Fruit fly (Drosophila melanogaster) whole organism, embryonic: Measurements from ENCODE around the gene Grip75.

Experiments used
- Awh ChIP-seq: fragments of 200-800 bp; sonication (Bioruptor generic); IDR thresholded peaks from 2 replicates; pipeline ENCODE4, ENCODE4 v1.3.6; 2022; ENCODE audit warnings: missing biosample characterization, missing genetic modification characterization
- BEAF-32 ChIP-seq: fragments of 200-800 bp; sonication (Bioruptor generic); optimal IDR thresholded peaks from 3 replicates; lab custom pipeline; 2017; ENCODE audit warnings: missing biosample characterization, missing genetic modification characterization, mild to moderate bottlenecking, moderate library complexity, missing genetic modification reagents
- Bdp1 ChIP-seq: fragments of 200-800 bp; sonication (Bioruptor generic); optimal IDR thresholded peaks from 3 replicates; lab custom pipeline; 2016; ENCODE audit warnings: missing biosample characterization, missing genetic modification characterization
- CG1024 ChIP-seq: fragments of 200-800 bp; sonication (Bioruptor generic); IDR thresholded peaks from 2 replicates; pipeline ENCODE4 v1.3.6; 2022; ENCODE audit warnings: missing biosample characterization, missing genetic modification characterization
- CG10959 ChIP-seq: fragments of 200-800 bp; sonication (Bioruptor generic); IDR thresholded peaks from 2 replicates; pipeline ENCODE4 v1.3.6; 2022; ENCODE audit warnings: missing biosample characterization, missing genetic modification characterization
- CG11398 ChIP-seq: fragments of 200-800 bp; sonication (Bioruptor generic); optimal IDR thresholded peaks from 2 replicates; lab custom pipeline; 2016; ENCODE audit warnings: missing biosample characterization, missing genetic modification characterization
- CG11696 ChIP-seq: fragments of 200-800 bp; sonication (Bioruptor generic); IDR thresholded peaks from 2 replicates; pipeline ENCODE4 v1.3.6; 2022; ENCODE audit warnings: missing biosample characterization, missing genetic modification characterization
- CG11723 ChIP-seq: fragments of 200-800 bp; sonication (Bioruptor generic); optimal IDR thresholded peaks from 2 replicates; lab custom pipeline; 2017; ENCODE audit warnings: missing biosample characterization, mild to moderate bottlenecking, missing genetic modification characterization
- CG12071 ChIP-seq: fragments of 200-800 bp; sonication (Bioruptor generic); optimal IDR thresholded peaks from 3 replicates; lab custom pipeline; 2018; ENCODE audit warnings: missing biosample characterization, mild to moderate bottlenecking, missing genetic modification characterization
- CG12942 ChIP-seq: fragments of 200-800 bp; sonication (Bioruptor generic); optimal IDR thresholded peaks from 3 replicates; lab custom pipeline; 2016; ENCODE audit warnings: missing biosample characterization, missing genetic modification characterization
- CG13624 ChIP-seq: fragments of 200-800 bp; sonication (Bioruptor generic); optimal IDR thresholded peaks from 2 replicates; lab custom pipeline; 2016; ENCODE audit warnings: missing biosample characterization, missing genetic modification characterization
- CG14050 ChIP-seq: fragments of 200-800 bp; sonication (Bioruptor generic); IDR thresholded peaks from 3 replicates; pipeline ENCODE4 v1.3.6; 2022; ENCODE audit warnings: missing biosample characterization, missing genetic modification characterization
- CG14710 ChIP-seq: fragments of 200-800 bp; sonication (Bioruptor generic); optimal IDR thresholded peaks from 3 replicates; lab custom pipeline; 2019; ENCODE audit warnings: missing biosample characterization, mild to moderate bottlenecking, missing genetic modification characterization, moderate library complexity
- CG14860 ChIP-seq: fragments of 200-800 bp; sonication (Bioruptor generic); IDR thresholded peaks from 3 replicates; pipeline ENCODE4 v1.3.6; 2022; ENCODE audit warnings: missing biosample characterization, missing genetic modification characterization; ENCODE audit not compliant: partially characterized antibody
- CG15479 ChIP-seq: fragments of 200-800 bp; sonication (Bioruptor generic); optimal IDR thresholded peaks from 3 replicates; lab custom pipeline; 2019; ENCODE audit warnings: missing biosample characterization, mild to moderate bottlenecking, missing genetic modification characterization, moderate library complexity
- CG15514 ChIP-seq: fragments of 200-800 bp; sonication (Bioruptor generic); optimal IDR thresholded peaks from 3 replicates; lab custom pipeline; 2017; ENCODE audit warnings: missing biosample characterization, missing genetic modification characterization, mild to moderate bottlenecking, moderate library complexity, missing genetic modification reagents
- CG2678 ChIP-seq: fragments of 200-800 bp; sonication (Bioruptor generic); optimal IDR thresholded peaks from 3 replicates; lab custom pipeline; 2019; ENCODE audit warnings: missing biosample characterization, mild to moderate bottlenecking, missing genetic modification characterization, moderate library complexity
- CG3163 ChIP-seq: fragments of 200-800 bp; sonication (Bioruptor generic); optimal IDR thresholded peaks from 3 replicates; lab custom pipeline; 2016; ENCODE audit warnings: missing biosample characterization, missing genetic modification characterization
- CG3995 ChIP-seq: fragments of 200-800 bp; sonication (Bioruptor generic); optimal IDR thresholded peaks from 3 replicates; lab custom pipeline; 2016; ENCODE audit warnings: missing biosample characterization, missing genetic modification characterization
- CG4404 ChIP-seq: fragments of 200-800 bp; sonication (Bioruptor generic); IDR thresholded peaks from 2 replicates; pipeline ENCODE4 v1.3.6; 2022; ENCODE audit warnings: missing biosample characterization, missing genetic modification characterization
- CG5245 ChIP-seq: fragments of 200-800 bp; sonication (Bioruptor generic); optimal IDR thresholded peaks from 3 replicates; lab custom pipeline; 2016; ENCODE audit warnings: missing biosample characterization, missing genetic modification characterization
- CG6175 ChIP-seq: fragments of 200-800 bp; sonication (Bioruptor generic); IDR thresholded peaks from 3 replicates; pipeline ENCODE4 v1.3.6; 2022; ENCODE audit warnings: missing biosample characterization, missing genetic modification characterization
- CG7372 ChIP-seq: fragments of 200-800 bp; sonication (Bioruptor generic); IDR thresholded peaks from 2 replicates; pipeline ENCODE4 v1.3.6; 2022; ENCODE audit warnings: missing biosample characterization, missing genetic modification characterization
- CG7556 ChIP-seq: fragments of 200-800 bp; sonication (Bioruptor generic); optimal IDR thresholded peaks from 2 replicates; lab custom pipeline; 2017; ENCODE audit warnings: missing biosample characterization, mild to moderate bottlenecking, missing genetic modification characterization
- CG8359 ChIP-seq: fragments of 200-800 bp; sonication (Bioruptor generic); optimal IDR thresholded peaks from 2 replicates; lab custom pipeline; 2017; ENCODE audit warnings: missing biosample characterization, mild to moderate bottlenecking, missing genetic modification characterization, borderline replicate concordance
- CG8388 ChIP-seq: fragments of 200-800 bp; sonication (Bioruptor generic); optimal IDR thresholded peaks from 2 replicates; lab custom pipeline; 2019; ENCODE audit warnings: missing biosample characterization, mild to moderate bottlenecking, missing genetic modification characterization, moderate library complexity
- CG8765 ChIP-seq: fragments of 200-800 bp; sonication (Bioruptor generic); IDR thresholded peaks from 2 replicates; pipeline ENCODE4 v1.3.6; 2022; ENCODE audit warnings: missing biosample characterization, missing genetic modification characterization
- CG9932 ChIP-seq: fragments of 200-800 bp; sonication (Bioruptor generic); IDR thresholded peaks from 2 replicates; pipeline ENCODE4 v1.3.6; 2022; ENCODE audit warnings: missing biosample characterization, missing genetic modification characterization
- Dbx ChIP-seq: fragments of 200-800 bp; sonication (Bioruptor generic); IDR thresholded peaks from 3 replicates; pipeline ENCODE4 v1.3.6; 2022; ENCODE audit warnings: missing biosample characterization, missing genetic modification characterization
- Drgx ChIP-seq: fragments of 200-800 bp; sonication (Bioruptor generic); IDR thresholded peaks from 2 replicates; pipeline ENCODE4 v1.3.6; 2022; ENCODE audit warnings: missing biosample characterization, missing genetic modification characterization
- HLH54F ChIP-seq: fragments of 200-800 bp; sonication (Bioruptor generic); optimal IDR thresholded peaks from 3 replicates; lab custom pipeline; 2016; ENCODE audit warnings: missing biosample characterization, missing genetic modification characterization
- MESR4 ChIP-seq: fragments of 200-800 bp; sonication (Bioruptor generic); optimal IDR thresholded peaks from 2 replicates; lab custom pipeline; 2018; ENCODE audit warnings: missing biosample characterization, mild to moderate bottlenecking, missing genetic modification characterization, moderate library complexity
- Max ChIP-seq: fragments of 200-800 bp; sonication (Bioruptor generic); optimal IDR thresholded peaks from 2 replicates; lab custom pipeline; 2016; ENCODE audit warnings: missing biosample characterization, mild to moderate bottlenecking, missing genetic modification characterization
- Med ChIP-seq: fragments of 200-800 bp; sonication (Bioruptor generic); peaks from one replicate; lab custom pipeline; 2016; ENCODE audit warnings: missing biosample characterization, missing genetic modification characterization, mild to moderate bottlenecking, inconsistent platforms, moderate library complexity
- Mrtf ChIP-seq: fragments of 200-800 bp; sonication (Bioruptor generic); IDR thresholded peaks from 3 replicates; pipeline ENCODE4 v1.3.6; 2022; ENCODE audit warnings: missing biosample characterization, missing genetic modification characterization
- Nf-YB ChIP-seq: fragments of 200-800 bp; sonication (Bioruptor generic); optimal IDR thresholded peaks from 3 replicates; lab custom pipeline; 2019; ENCODE audit warnings: missing biosample characterization, mild to moderate bottlenecking, missing genetic modification characterization, moderate library complexity
- Rfx ChIP-seq: fragments of 200-800 bp; sonication (Bioruptor generic); IDR thresholded peaks from 2 replicates; pipeline ENCODE4 v1.3.6; 2022; ENCODE audit warnings: missing biosample characterization, missing genetic modification characterization
- ac ChIP-seq: fragments of 200-800 bp; sonication (Bioruptor generic); optimal IDR thresholded peaks from 3 replicates; lab custom pipeline; 2017; ENCODE audit warnings: missing biosample characterization, mild to moderate bottlenecking, missing genetic modification characterization
- cato ChIP-seq: fragments of 200-800 bp; sonication (Bioruptor generic); optimal IDR thresholded peaks from 2 replicates; lab custom pipeline; 2016; ENCODE audit warnings: missing biosample characterization, missing genetic modification characterization, borderline replicate concordance
- dmrt11E ChIP-seq: fragments of 200-800 bp; sonication (Bioruptor generic); optimal IDR thresholded peaks from 3 replicates; lab custom pipeline; 2018; ENCODE audit warnings: missing biosample characterization, mild to moderate bottlenecking, missing genetic modification characterization, moderate library complexity
- dpn ChIP-seq, 2 experiments: fragments of 200-800 bp; sonication (Bioruptor generic); optimal IDR thresholded peaks; 3 replicates each; lab custom pipeline; 2016; ENCODE audit warnings: missing biosample characterization in 2 of 2, missing genetic modification characterization in 2 of 2
- fu2 ChIP-seq: fragments of 200-800 bp; sonication (Bioruptor generic); optimal IDR thresholded peaks from 2 replicates; lab custom pipeline; 2016; ENCODE audit warnings: missing biosample characterization, missing genetic modification characterization
- gce ChIP-seq: fragments of 200-800 bp; sonication (Bioruptor generic); IDR thresholded peaks from 3 replicates; pipeline ENCODE4 v1.3.6; 2022; ENCODE audit warnings: missing biosample characterization, missing genetic modification characterization
- inv ChIP-seq: fragments of 200-800 bp; sonication (Bioruptor generic); IDR thresholded peaks from 2 replicates; pipeline ENCODE4 v1.3.6; 2022; ENCODE audit warnings: missing biosample characterization, missing genetic modification characterization; ENCODE audit not compliant: partially characterized antibody
- lola ChIP-seq, 3 experiments: fragments of >200 bp in 2 of 3; fragments of 200-800 bp in 1 of 3; sonication (Bioruptor generic) in 1 of 3; optimal IDR thresholded peaks; 2 replicates each; lab custom pipeline; 2017 to 2019; ENCODE audit warnings: missing biosample characterization in 3 of 3, missing genetic modification characterization in 3 of 3, mild to moderate bottlenecking in 1 of 3, moderate library complexity in 1 of 3
- mam ChIP-seq: fragments of 200-800 bp; sonication (Bioruptor generic); optimal IDR thresholded peaks from 3 replicates; lab custom pipeline; 2016; ENCODE audit warnings: missing biosample characterization, missing genetic modification characterization
- pho ChIP-seq: fragments of 200-800 bp; sonication (Bioruptor generic); optimal IDR thresholded peaks from 2 replicates; lab custom pipeline; 2016; ENCODE audit warnings: missing biosample characterization, missing genetic modification characterization
- salm ChIP-seq: fragments of 200-800 bp; sonication (Bioruptor generic); optimal IDR thresholded peaks from 2 replicates; lab custom pipeline; 2018; ENCODE audit warnings: missing biosample characterization, mild to moderate bottlenecking, missing genetic modification characterization
- sqz ChIP-seq: fragments of 200-800 bp; sonication (Bioruptor generic); optimal IDR thresholded peaks from 3 replicates; lab custom pipeline; 2018; ENCODE audit warnings: missing biosample characterization, mild to moderate bottlenecking, missing genetic modification characterization
- vvl ChIP-seq: fragments of 200-800 bp; sonication (Bioruptor generic); IDR thresholded peaks from 2 replicates; pipeline ENCODE4 v1.3.6; 2022; ENCODE audit warnings: missing biosample characterization, missing genetic modification characterization
- wor ChIP-seq: fragments of 200-800 bp; sonication (Bioruptor generic); IDR thresholded peaks from 2 replicates; pipeline ENCODE4 v1.3.6; 2022; ENCODE audit warnings: missing biosample characterization, missing genetic modification characterization

Gene Grip75

DNA sequence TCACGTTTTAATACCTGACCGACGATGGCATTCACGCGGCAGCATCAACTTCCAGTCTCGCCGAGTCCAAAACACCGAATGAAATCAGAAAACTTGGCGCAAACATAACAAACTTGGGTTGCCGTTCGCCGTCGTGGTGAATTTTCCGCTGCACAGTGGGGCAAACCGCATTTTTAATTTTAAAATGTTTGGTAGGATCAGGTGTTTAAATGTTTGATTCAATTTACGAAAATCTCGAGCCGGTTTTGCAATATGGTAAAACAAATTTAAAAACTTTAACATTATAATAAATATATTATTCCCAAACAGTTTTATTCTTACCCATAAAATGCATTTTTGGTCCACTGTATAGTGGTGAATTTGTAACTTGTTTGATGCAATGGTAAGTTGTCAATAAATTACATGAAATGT is 8.8 kb upstream of the Grip75 start, which contains the start of gene RluA-1 (continued):
- TF ChIP-seq CG14710, result peak; percentile 99
- peak; percentile 99 for TF ChIP-seq CG8388
- TF ChIP-seq CG12942 (GFP tag; lab: Kevin White, UChicago), result peak; percentile 99
- TF ChIP-seq lola (GFP tag; optimal IDR thresholded peaks at IDR 0.05; lab: Kevin White, UChicago), result peak in 1 of 3 experiments; percentile 99
- peak; percentile 95 for TF ChIP-seq CG15514 (GFP tag; lab: Kevin White, UChicago)
- TF ChIP-seq CG8765 (GFP tag; lab: Robert Waterston, UW), result peak; percentile 98
- peak; percentile 99 for TF ChIP-seq cato (GFP tag; lab: Kevin White, UChicago)
- TF ChIP-seq Max (GFP tag; lab: Kevin White, UChicago), result peak; percentile 99
- peak; percentile 61 for TF ChIP-seq mam (GFP tag; lab: Kevin White, UChicago)
- TF ChIP-seq Nf-YB (GFP tag; lab: Kevin White, UChicago), result peak; percentile 91
- TF ChIP-seq CG9932, result peak; percentile 90
- peak; percentile 100 for TF ChIP-seq dmrt11E
- TF ChIP-seq MESR4 (GFP tag; lab: Kevin White, UChicago), result peak; percentile 88
- peak; percentile 100 for TF ChIP-seq gce (GFP tag; lab: Robert Waterston, UW)
- TF ChIP-seq vvl, result peak; percentile 100
- TF ChIP-seq Med (GFP tag; lab: Kevin White, UChicago), result peak; percentile 99
- peak; percentile 100 for TF ChIP-seq Awh (GFP tag; lab: Robert Waterston, UW)
- peak; percentile 91 for TF ChIP-seq CG10959 (GFP tag; lab: Robert Waterston, UW)
- TF ChIP-seq Rfx (GFP tag; lab: Robert Waterston, UW), result peak; percentile 99
- peak; percentile 99 for TF ChIP-seq CG7556 (GFP tag; lab: Kevin White, UChicago)
- TF ChIP-seq CG14860 (GFP tag; lab: Robert Waterston, UW), result peak; percentile 75
- TF ChIP-seq CG5245 (GFP tag; lab: Kevin White, UChicago), result peak; percentile 99
- TF ChIP-seq CG2678 (tag; lab: Kevin White, UChicago), result peak; percentile 100
- peak; percentile 92 for TF ChIP-seq pho (GFP tag; lab: Kevin White, UChicago)
- TF ChIP-seq Mrtf, result peak; percentile 99
- peak; percentile 66 for TF ChIP-seq CG3995
- peak; percentile 77 for TF ChIP-seq CG15479 (GFP tag; lab: Kevin White, UChicago)
- TF ChIP-seq CG1024 (GFP tag; lab: Robert Waterston, UW), result peak; percentile 82
- TF ChIP-seq HLH54F (GFP tag; lab: Kevin White, UChicago), result peak; percentile 92
- TF ChIP-seq CG8359 (GFP tag; lab: Kevin White, UChicago), result peak; percentile 96
- peak; percentile 98 for TF ChIP-seq CG11696 (GFP tag; lab: Robert Waterston, UW)
- TF ChIP-seq sqz (GFP tag; lab: Kevin White, UChicago), result peak; percentile 99
- TF ChIP-seq CG11398 (GFP tag; lab: Kevin White, UChicago), result peak; percentile 87
- TF ChIP-seq CG14050 (GFP tag; lab: Robert Waterston, UW), result peak; percentile 99
- TF ChIP-seq CG7372 (GFP tag; lab: Robert Waterston, UW), result peak; percentile 98
- peak; percentile 29 for TF ChIP-seq BEAF-32
- peak; percentile 57 for TF ChIP-seq inv (GFP tag; lab: Robert Waterston, UW)
- TF ChIP-seq Dbx, result peak; percentile 90
- peak; percentile 99 for TF ChIP-seq Drgx (GFP tag; lab: Robert Waterston, UW)
- TF ChIP-seq salm (tag; lab: Kevin White, UChicago), result peak; percentile 99
- TF ChIP-seq CG6175 (GFP tag; lab: Robert Waterston, UW), result peak; percentile 98
- peak; percentile 98 for TF ChIP-seq ac (GFP tag; lab: Kevin White, UChicago)
- peak; percentile 99 for TF ChIP-seq wor (GFP tag; lab: Robert Waterston, UW)
- TF ChIP-seq CG11723 (GFP tag; lab: Kevin White, UChicago), result peak; percentile 99
- TF ChIP-seq Bdp1 (GFP tag; lab: Kevin White, UChicago), result peak; percentile 92
- TF ChIP-seq fu2 (GFP tag; lab: Kevin White, UChicago), result peak; percentile 86
- peak; percentile 99 for TF ChIP-seq CG12071 (GFP tag; lab: Kevin White, UChicago)
- TF ChIP-seq CG13624 (GFP tag; lab: Kevin White, UChicago), result peak; percentile 92
- peak; percentile 76 for TF ChIP-seq CG3163 (GFP tag; lab: Kevin White, UChicago)
- peak; percentile 92 to 99 for TF ChIP-seq dpn (GFP tag; optimal IDR thresholded peaks at IDR 0.05; lab: Kevin White, UChicago)
- peak; percentile 98 for TF ChIP-seq CG4404
